Comparison of ENCODE assay signal across 2 worm cellular contexts in the genomic region with DNA sequence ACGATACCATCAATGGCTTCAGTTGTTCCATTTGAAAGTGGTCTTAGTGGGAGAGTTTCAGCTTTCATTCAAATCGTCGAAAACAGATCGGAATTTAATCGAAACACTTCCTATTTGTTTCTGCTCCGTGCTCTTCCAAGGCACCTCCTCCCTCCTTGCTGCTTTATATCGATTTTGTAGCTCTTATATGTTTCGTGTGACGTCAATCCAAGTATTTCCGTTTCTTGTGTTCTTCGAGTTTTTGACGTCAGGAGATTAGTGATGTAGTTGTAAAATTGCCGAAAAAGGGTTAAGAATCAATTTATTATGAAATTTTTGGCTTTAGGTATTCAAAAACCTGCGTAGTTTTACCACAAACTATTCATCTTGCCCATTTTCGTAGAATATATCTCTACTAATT.
TF ChIP-seq lines count a peak whose summit lies in the region.

ZK54.3 (minus strand) TSS at position 391 of the 400 bp plus-strand sequence.

TF ChIP-seq in whole organism, L1 larva, 84 proteins besides CTCF, POLR2A, EP300 and RAD21 (continued from another document):
- TF ChIP-seq ztf-4 (tag; optimal IDR thresholded peaks at IDR 0.05; lab: Kevin White, UChicago) (no peak), nhr-12 (tag; optimal IDR thresholded peaks at IDR 0.05; lab: Kevin White, UChicago) (no peak), hlh-4 (tag; optimal IDR thresholded peaks at IDR 0.05; lab: Kevin White, UChicago) (no peak), C04F5.9 (tag; optimal IDR thresholded peaks at IDR 0.05; lab: Kevin White, UChicago) (no peak), zag-1 (tag; optimal IDR thresholded peaks at IDR 0.05; lab: Kevin White, UChicago) (no peak), dpl-1 (GFP tag; optimal IDR thresholded peaks at IDR 0.05; lab: Kevin White, UChicago) (no peak), fkh-10 (GFP tag; optimal IDR thresholded peaks at IDR 0.05; lab: Kevin White, UChicago) (no peak), xbp-1 (tag; optimal IDR thresholded peaks at IDR 0.05; lab: Kevin White, UChicago) (no peak), snu-23 (GFP tag; optimal IDR thresholded peaks at IDR 0.05; lab: Kevin White, UChicago) (no peak), zip-4 (GFP tag; optimal IDR thresholded peaks at IDR 0.05; lab: Kevin White, UChicago) (no peak), lsy-2 (tag; optimal IDR thresholded peaks at IDR 0.05; lab: Kevin White, UChicago) (peak in 1 of 2 experiments; percentile 17), Y116A8C.19 (tag; optimal IDR thresholded peaks at IDR 0.05; lab: Kevin White, UChicago; ENCODE audit: borderline replicate concordance) (no peak), lin-14 (GFP tag; optimal IDR thresholded peaks at IDR 0.05; lab: Kevin White, UChicago) (peak; percentile 69), mab-9 (GFP tag; IDR thresholded peaks at IDR 0.05; lab: Robert Waterston, UW) (no peak), nhr-84 (tag; optimal IDR thresholded peaks at IDR 0.05; lab: Kevin White, UChicago) (no peak), C16A3.4 (tag; optimal IDR thresholded peaks at IDR 0.05; lab: Kevin White, UChicago) (no peak), egl-27 (tag; optimal IDR thresholded peaks at IDR 0.05; lab: Kevin White, UChicago) (no peak), egl-13 (tag; optimal IDR thresholded peaks at IDR 0.05; lab: Kevin White, UChicago) (peak; percentile 3), nhr-28 (tag; optimal IDR thresholded peaks at IDR 0.05; lab: Kevin White, UChicago) (no peak), ztf-11 (tag; optimal IDR thresholded peaks at IDR 0.05; lab: Kevin White, UChicago) (no peak), mef-2 (tag; optimal IDR thresholded peaks at IDR 0.05; lab: Kevin White, UChicago) (no peak), irx-1 (tag; optimal IDR thresholded peaks at IDR 0.05; lab: Kevin White, UChicago) (no peak), ceh-88 (GFP tag; IDR thresholded peaks at IDR 0.05; lab: Robert Waterston, UW) (no peak), pax-3 (tag; optimal IDR thresholded peaks at IDR 0.05; lab: Kevin White, UChicago) (no peak), swsn-7 (tag; optimal IDR thresholded peaks at IDR 0.05; lab: Kevin White, UChicago) (peak; percentile 19), ceh-82 (tag; optimal IDR thresholded peaks at IDR 0.05; lab: Kevin White, UChicago) (no peak), dsc-1 (tag; optimal IDR thresholded peaks at IDR 0.05; lab: Kevin White, UChicago) (peak; percentile 34)

TF ChIP-seq in whole organism, L4 larva, 104 proteins besides CTCF, POLR2A, EP300 and RAD21 (continued from another document):
- TF ChIP-seq dmd-6 (GFP tag; IDR thresholded peaks at IDR 0.05; lab: Robert Waterston, UW) = peak; percentile 24; the same call in 1 of the 2 replicates
- 0 out of 2 replicates have a peak, but pooled peaks have one; percentile 14 for TF ChIP-seq ctbp-1 (GFP tag; IDR thresholded peaks at IDR 0.05; lab: Robert Waterston, UW)
- TF ChIP-seq lsy-2 (tag; optimal IDR thresholded peaks at IDR 0.05; lab: Kevin White, UChicago) = peak in 1 of 2 experiments; percentile 62
- TF ChIP-seq lin-1 (GFP tag; IDR thresholded peaks at IDR 0.05; lab: Robert Waterston, UW) = no peak
- TF ChIP-seq F44E2.7 (GFP tag; IDR thresholded peaks at IDR 0.05; lab: Robert Waterston, UW) = no peak
TF ChIP-seq in whole organism, L4 larva: peak in this region for 5.
